Fruit fly (Drosophila melanogaster) whole organism: ENCODE data around the gene CG16978.

Source experiments
- CG8478 ChIP-seq: fragments of >200 bp; optimal IDR thresholded peaks from 2 replicates; lab custom pipeline; 2018; ENCODE audit warnings: inconsistent platforms
- pan ChIP-seq: fragments of >200 bp; optimal IDR thresholded peaks from 2 replicates; lab custom pipeline; 2017

dm6 chr2L:13140891-13141290, 2.5 kb downstream of the CG16978 start:
- TF ChIP-seq pan (lab: Kevin White, UChicago) (no peak), CG8478 (no peak)
